Fruit fly (Drosophila melanogaster) whole organism, wandering third instar larva: Measurements from ENCODE around the gene Nup107.

Experiments
- Abd-B ChIP-seq: fragments of >200 bp; optimal IDR thresholded peaks from 2 replicates; lab custom pipeline; 2017; ENCODE audit warnings: missing biosample characterization, missing genetic modification characterization
- CG9705 ChIP-seq: fragments of 200-800 bp; sonication (Bioruptor generic); optimal IDR thresholded peaks from 2 replicates; lab custom pipeline; 2018; ENCODE audit warnings: missing biosample characterization, mild to moderate bottlenecking, missing genetic modification characterization
- Dfd ChIP-seq: fragments of >200 bp; optimal IDR thresholded peaks from 2 replicates; lab custom pipeline; 2017; ENCODE audit warnings: missing biosample characterization, missing genetic modification characterization
- Dif ChIP-seq: fragments of 200-275, 200-300 bp; sonication (Bioruptor generic); optimal IDR thresholded peaks from 2 replicates; lab custom pipeline; 2018; ENCODE audit warnings: missing biosample characterization, missing genetic modification characterization; ENCODE audit not compliant: partially characterized antibody
- GATAd ChIP-seq: sonication (Bioruptor generic); optimal IDR thresholded peaks from 2 replicates; lab custom pipeline; 2016; ENCODE audit warnings: missing biosample characterization, missing genetic modification characterization
- HLH106 ChIP-seq: fragments of 200-800 bp; optimal IDR thresholded peaks from 3 replicates; lab custom pipeline; 2019; ENCODE audit warnings: missing biosample characterization, mild to moderate bottlenecking, missing genetic modification characterization, moderate library complexity
- Hnf4 ChIP-seq: fragments of 200-800 bp; sonication (Bioruptor generic); optimal IDR thresholded peaks from 2 replicates; lab custom pipeline; 2016; ENCODE audit warnings: missing biosample characterization, mild to moderate bottlenecking, missing genetic modification characterization
- Hr78 ChIP-seq: fragments of >200 bp; optimal IDR thresholded peaks from 2 replicates; lab custom pipeline; 2017; ENCODE audit warnings: missing biosample characterization, missing genetic modification characterization
- Hr83 ChIP-seq: fragments of 200-300 bp; sonication (Bioruptor generic); optimal IDR thresholded peaks from 2 replicates; lab custom pipeline; 2016; ENCODE audit warnings: missing biosample characterization, mild to moderate bottlenecking, missing genetic modification characterization, moderate library complexity; ENCODE audit not compliant: poor library complexity, severe bottlenecking
- Jra ChIP-seq: sonication (Bioruptor generic); optimal IDR thresholded peaks from 2 replicates; lab custom pipeline; 2016; ENCODE audit warnings: missing biosample characterization, missing genetic modification characterization
- Mio ChIP-seq: sonication (Bioruptor generic); optimal IDR thresholded peaks from 2 replicates; lab custom pipeline; 2016; ENCODE audit warnings: missing biosample characterization, missing genetic modification characterization
- Myc ChIP-seq: fragments of >200 bp; optimal IDR thresholded peaks from 2 replicates; lab custom pipeline; 2017
- OdsH ChIP-seq: fragments of 200-800 bp; sonication (Bioruptor generic); optimal IDR thresholded peaks from 2 replicates; lab custom pipeline; 2016; ENCODE audit warnings: missing biosample characterization, mild to moderate bottlenecking, missing genetic modification characterization
- Rel ChIP-seq, 2 experiments: fragments of 200-800 bp; sonication (Bioruptor generic) in 1 of 2; optimal IDR thresholded peaks; 2 replicates in 1 of 2; 3 replicates in 1 of 2; lab custom pipeline; 2016 to 2019; ENCODE audit warnings: mild to moderate bottlenecking in 2 of 2, missing biosample characterization in 2 of 2, missing genetic modification characterization in 2 of 2, moderate library complexity in 1 of 2
- Sp1 ChIP-seq: fragments of 200-800 bp; sonication (Bioruptor generic); optimal IDR thresholded peaks from 3 replicates; lab custom pipeline; 2019; ENCODE audit warnings: missing biosample characterization, mild to moderate bottlenecking, missing genetic modification characterization, moderate library complexity
- Vsx2 ChIP-seq: fragments of 200-300, 225-300 bp; sonication (Bioruptor generic); optimal IDR thresholded peaks from 2 replicates; lab custom pipeline; 2018; ENCODE audit warnings: missing biosample characterization, missing genetic modification characterization; ENCODE audit not compliant: partially characterized antibody
- br ChIP-seq: fragments of 200-800 bp; sonication (Bioruptor generic); optimal IDR thresholded peaks from 2 replicates; lab custom pipeline; 2016; ENCODE audit warnings: missing biosample characterization, missing genetic modification characterization
- dl ChIP-seq, 2 experiments: fragments of 175-275, 200-275 bp in 1 of 2; fragments of 200-275 bp in 1 of 2; sonication (Bioruptor generic); optimal IDR thresholded peaks; lab custom pipeline; 2018; ENCODE audit warnings: mild to moderate bottlenecking in 2 of 2, missing biosample characterization in 2 of 2, missing genetic modification characterization in 2 of 2, moderate library complexity in 2 of 2; ENCODE audit not compliant: partially characterized antibody in 2 of 2, insufficient read depth in 1 of 2
- ey ChIP-seq: fragments of 200-800 bp; sonication (Bioruptor generic); optimal IDR thresholded peaks from 2 replicates; lab custom pipeline; 2016; ENCODE audit warnings: missing biosample characterization, missing genetic modification characterization
- foxo ChIP-seq, 2 experiments: fragments of 200-800 bp; sonication (Bioruptor generic); optimal IDR thresholded peaks; 2 replicates in 1 of 2; 3 replicates in 1 of 2; lab custom pipeline; 2016 to 2017; ENCODE audit warnings: missing biosample characterization in 2 of 2, missing genetic modification characterization in 2 of 2
- fru ChIP-seq: fragments of 200-800 bp; sonication (Bioruptor generic); optimal IDR thresholded peaks from 3 replicates; lab custom pipeline; 2016; ENCODE audit warnings: missing biosample characterization, mild to moderate bottlenecking, missing genetic modification characterization
- jim ChIP-seq: fragments of 175-275, 200-325 bp; sonication (Bioruptor generic); optimal IDR thresholded peaks from 2 replicates; lab custom pipeline; 2016; ENCODE audit warnings: missing biosample characterization, mild to moderate bottlenecking, missing genetic modification characterization
- pan ChIP-seq: fragments of >200 bp; optimal IDR thresholded peaks from 2 replicates; lab custom pipeline; 2017
- psq ChIP-seq: fragments of 200-800 bp; sonication (Bioruptor generic); optimal IDR thresholded peaks from 3 replicates; lab custom pipeline; 2017; ENCODE audit warnings: missing biosample characterization, mild to moderate bottlenecking, missing genetic modification characterization, moderate library complexity
- rgr ChIP-seq: fragments of 200-800 bp; sonication (Bioruptor generic); optimal IDR thresholded peaks from 3 replicates; lab custom pipeline; 2016; ENCODE audit warnings: missing biosample characterization, mild to moderate bottlenecking, missing genetic modification characterization
- sage ChIP-seq: fragments of 200-800 bp; sonication (Bioruptor generic); optimal IDR thresholded peaks from 2 replicates; lab custom pipeline; 2016; ENCODE audit warnings: missing biosample characterization, mild to moderate bottlenecking, missing genetic modification characterization
- sv ChIP-seq: fragments of 200-800 bp; sonication (Bioruptor generic); optimal IDR thresholded peaks from 3 replicates; lab custom pipeline; 2016; ENCODE audit warnings: missing biosample characterization, missing genetic modification characterization
- tai ChIP-seq: sonication (Bioruptor generic); optimal IDR thresholded peaks from 2 replicates; lab custom pipeline; 2016; ENCODE audit warnings: missing biosample characterization, missing genetic modification characterization
- usp ChIP-seq: fragments of >200 bp; optimal IDR thresholded peaks from 2 replicates; lab custom pipeline; 2017; ENCODE audit warnings: missing biosample characterization, missing genetic modification characterization
- woc ChIP-seq: sonication (Bioruptor generic); optimal IDR thresholded peaks from 2 replicates; lab custom pipeline; 2016; ENCODE audit warnings: missing biosample characterization, mild to moderate bottlenecking, missing genetic modification characterization

Gene Nup107

dm6 chr2L:10687794-10688185, 48.1 kb downstream of the Nup107 start:
- no peak for TF ChIP-seq Abd-B (GFP tag; lab: Kevin White, UChicago)
- no peak for TF ChIP-seq Rel (GFP tag; optimal IDR thresholded peaks at IDR 0.05; lab: Kevin White, UChicago)
- TF ChIP-seq Rel (tag; optimal IDR thresholded peaks at IDR 0.05; lab: Kevin White, UChicago), result peak; percentile 53

- TF ChIP-seq OdsH (GFP tag; lab: Kevin White, UChicago), result no peak
- TF ChIP-seq fru (GFP tag; lab: Kevin White, UChicago), result no peak
- no peak for TF ChIP-seq usp (GFP tag; lab: Kevin White, UChicago)
- TF ChIP-seq Hnf4 (GFP tag; lab: Kevin White, UChicago), result no peak
- no peak for TF ChIP-seq tai (GFP tag; lab: Kevin White, UChicago)
- TF ChIP-seq br (GFP tag; lab: Kevin White, UChicago), result no peak
- no peak for TF ChIP-seq Jra (GFP tag; lab: Kevin White, UChicago)
- TF ChIP-seq Sp1 (GFP tag; lab: Kevin White, UChicago), result no peak
- no peak for TF ChIP-seq woc (GFP tag; lab: Kevin White, UChicago)
- no peak for TF ChIP-seq Mio (GFP tag; lab: Kevin White, UChicago)
- TF ChIP-seq psq (GFP tag; lab: Kevin White, UChicago), result no peak
- TF ChIP-seq Myc (lab: Kevin White, UChicago), result no peak
- no peak for TF ChIP-seq Vsx2 (GFP tag; lab: Kevin White, UChicago)
- TF ChIP-seq foxo (GFP tag; optimal IDR thresholded peaks at IDR 0.05; lab: Kevin White, UChicago), result no peak
- TF ChIP-seq pan (lab: Kevin White, UChicago), result no peak
- no peak for TF ChIP-seq GATAd (GFP tag; lab: Kevin White, UChicago)
- TF ChIP-seq Dif, result no peak
- no peak for TF ChIP-seq Hr78 (GFP tag; lab: Kevin White, UChicago)
- no peak for TF ChIP-seq rgr (GFP tag; lab: Kevin White, UChicago)
Measured at dm6 chr2L:10687009-10687793, 48.7 kb downstream of the Nup107 start, which contains the start of gene CG7296. Gene CG7296 (minus strand): TSS chr2L:10687066.

- no peak for TF ChIP-seq Dfd (GFP tag; lab: Kevin White, UChicago)
- TF ChIP-seq dl (GFP tag; optimal IDR thresholded peaks at IDR 0.05; lab: Kevin White, UChicago; ENCODE audit: insufficient read depth in 1 of 2, partially characterized antibody in 2 of 2), result no peak
- TF ChIP-seq Sp1 (GFP tag; lab: Kevin White, UChicago), result no peak
- TF ChIP-seq jim, result no peak
- no peak for TF ChIP-seq sv (GFP tag; lab: Kevin White, UChicago)
- no peak for TF ChIP-seq Abd-B (GFP tag; lab: Kevin White, UChicago)
- TF ChIP-seq Hr83 (GFP tag; lab: Kevin White, UChicago), result no peak
- TF ChIP-seq pan (lab: Kevin White, UChicago), result no peak
- no peak for TF ChIP-seq HLH106 (tag; lab: Kevin White, UChicago)
- no peak for TF ChIP-seq CG9705 (GFP tag; lab: Kevin White, UChicago)
- TF ChIP-seq Myc (lab: Kevin White, UChicago), result no peak
- no peak for TF ChIP-seq tai (GFP tag; lab: Kevin White, UChicago)
- TF ChIP-seq ey (GFP tag; lab: Kevin White, UChicago), result no peak
- no peak for TF ChIP-seq Vsx2 (GFP tag; lab: Kevin White, UChicago)
Measured at dm6 chr2L:10685666-10686065, 50.2 kb downstream of the Nup107 start.

DNA sequence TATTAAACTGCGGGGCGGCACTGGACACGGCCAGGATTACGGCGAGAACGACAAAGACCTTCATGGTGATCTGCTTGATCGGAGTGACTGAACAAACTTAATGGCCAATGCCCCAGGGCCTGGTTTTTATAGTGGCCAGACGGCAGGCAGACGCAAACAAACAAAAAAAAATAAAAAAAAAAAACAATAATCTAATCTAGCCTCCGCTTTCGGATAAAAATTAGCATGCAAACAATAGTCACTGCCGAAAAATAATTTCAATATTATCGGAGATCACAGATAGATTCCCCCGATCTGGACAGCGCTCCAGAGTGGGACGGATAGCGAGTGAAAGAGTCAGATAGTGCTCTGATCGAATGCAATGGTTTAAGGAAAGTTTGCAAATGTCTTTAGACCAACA, 51.6 kb downstream of the Nup107 start, which contains the start of gene CG7299:
CG7299 (minus strand) TSS at position 101 of the 400 bp plus-strand sequence.
- TF ChIP-seq sage, result no peak
